Fruit fly (Drosophila melanogaster): ENCODE measurements around the gene wrd.

DNA sequence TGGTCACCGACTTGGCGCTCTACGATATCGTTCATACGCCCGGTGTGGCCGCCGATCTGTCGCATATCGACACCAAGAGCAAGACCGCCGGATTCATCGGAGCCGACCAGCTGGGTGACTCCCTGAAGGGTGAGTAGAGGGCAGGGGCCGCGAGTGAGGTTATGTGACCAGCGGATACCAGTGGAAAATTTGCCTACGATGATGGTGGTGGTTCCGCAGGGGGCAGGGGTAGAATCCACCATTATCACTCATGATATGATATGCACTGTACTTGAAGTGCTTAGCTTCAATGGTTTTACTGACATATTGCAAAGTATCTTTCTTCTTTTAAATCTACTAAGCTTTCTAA is 59.2 kb downstream of the wrd start:
- no peak for TF ChIP-seq pan (optimal IDR thresholded peaks at IDR 0.05)
- TF ChIP-seq usp (GFP tag; optimal IDR thresholded peaks at IDR 0.05): no peak
- TF ChIP-seq psq (optimal IDR thresholded peaks at IDR 0.05): no peak
